Worm (Caenorhabditis elegans) whole organism, young adult: ENCODE data around the gene klp-6.
A peak's percentile ranks its signal among the peaks of the same experiment; 100 is the strongest.

Source experiments
- B0035.1 ChIP-seq: sonication (generic microtip); optimal IDR thresholded peaks from 2 replicates; lab custom pipeline; 2016; ENCODE audit warnings: missing genetic modification characterization, mild to moderate bottlenecking, missing compliant biosample characterization, missing genotype, missing genetic modification reagents
- C06A6.2 ChIP-seq: fragments of 200-800 bp; sonication (Bioruptor generic); conservative IDR thresholded peaks from 2 replicates; pipeline ENCODE4 v1.3.6; 2022; ENCODE audit warnings: missing genetic modification characterization, missing compliant biosample characterization
- F39B2.1 ChIP-seq: fragments of 200-800 bp; sonication (Bioruptor generic); IDR thresholded peaks from 2 replicates; pipeline ENCODE4 v1.3.6; 2022; ENCODE audit warnings: missing genetic modification reagents, missing genetic modification characterization, missing compliant biosample characterization
- F49E8.2 ChIP-seq: sonication (generic microtip); optimal IDR thresholded peaks from 3 replicates; lab custom pipeline; 2017; ENCODE audit warnings: missing genetic modification characterization, mild to moderate bottlenecking, missing compliant biosample characterization, antibody characterized with exemption, moderate library complexity; ENCODE audit not compliant: insufficient read depth
- F52B5.7 ChIP-seq: sonication (generic microtip); optimal IDR thresholded peaks from 2 replicates; lab custom pipeline; 2016; ENCODE audit warnings: mild to moderate bottlenecking, missing genetic modification characterization, missing compliant biosample characterization
- F57A8.1 ChIP-seq: fragments of 200-800 bp; sonication (Bioruptor generic); optimal IDR thresholded peaks from 2 replicates; lab custom pipeline; 2018; ENCODE audit warnings: mild to moderate bottlenecking, missing genetic modification characterization, moderate library complexity, missing compliant biosample characterization
- K12H6.12 ChIP-seq: fragments of 200-800 bp; sonication (Bioruptor generic); optimal IDR thresholded peaks from 2 replicates; lab custom pipeline; 2018; ENCODE audit warnings: mild to moderate bottlenecking, missing genetic modification characterization, missing compliant biosample characterization
- T07F8.4 ChIP-seq: sonication (generic microtip); optimal IDR thresholded peaks from 2 replicates; lab custom pipeline; 2016; ENCODE audit warnings: mild to moderate bottlenecking, missing genetic modification characterization, moderate library complexity, missing compliant biosample characterization
- aptf-3 ChIP-seq: fragments of 200-800 bp; sonication (Bioruptor generic); IDR thresholded peaks from 2 replicates; pipeline ENCODE4 v1.3.6; 2022; ENCODE audit warnings: missing genetic modification characterization, missing compliant biosample characterization
- attf-3 ChIP-seq: fragments of 200-800 bp; sonication (Bioruptor generic); conservative IDR thresholded peaks from 2 replicates; pipeline ENCODE4 v1.3.6; 2022; ENCODE audit warnings: missing genetic modification reagents, missing genetic modification characterization, missing compliant biosample characterization
- attf-5 ChIP-seq: fragments of 200-800 bp; sonication (Bioruptor generic); optimal IDR thresholded peaks from 2 replicates; lab custom pipeline; 2018; ENCODE audit warnings: mild to moderate bottlenecking, missing genetic modification characterization, missing compliant biosample characterization
- bed-1 ChIP-seq: fragments of 200-800 bp; sonication (Bioruptor generic); IDR thresholded peaks from 2 replicates; pipeline ENCODE4 v1.3.6; 2022; ENCODE audit warnings: missing genetic modification reagents, missing genetic modification characterization, missing compliant biosample characterization
- cebp-1 ChIP-seq, 2 experiments: fragments of 200-800 bp in 1 of 2; sonication (Bioruptor generic) in 1 of 2; sonication (generic microtip) in 1 of 2; IDR thresholded peaks in 1 of 2; optimal IDR thresholded peaks in 1 of 2; 2 replicates each; pipeline versions ENCODE4 v1.3.6 to Lab custom; 2017 to 2022; ENCODE audit warnings: missing compliant biosample characterization in 2 of 2, missing genetic modification characterization in 2 of 2, mild to moderate bottlenecking in 1 of 2, missing genetic modification reagents in 1 of 2, moderate library complexity in 1 of 2
- cebp-2 ChIP-seq: fragments of 200-800 bp; sonication (Bioruptor generic); IDR thresholded peaks from 2 replicates; pipeline ENCODE4 v1.3.6; 2022; ENCODE audit warnings: missing genetic modification characterization, missing compliant biosample characterization
- ceh-79 ChIP-seq: sonication (generic microtip); optimal IDR thresholded peaks from 2 replicates; lab custom pipeline; 2017; ENCODE audit warnings: mild to moderate bottlenecking, missing genetic modification characterization, missing compliant biosample characterization
- ceh-91 ChIP-seq: fragments of 200-800 bp; sonication (Bioruptor generic); IDR thresholded peaks from 2 replicates; pipeline ENCODE4 v1.3.6; 2022; ENCODE audit warnings: missing genetic modification reagents, missing genetic modification characterization, missing compliant biosample characterization
- dpff-1 ChIP-seq: sonication (generic microtip); optimal IDR thresholded peaks from 2 replicates; lab custom pipeline; 2017; ENCODE audit warnings: mild to moderate bottlenecking, missing genetic modification characterization, missing compliant biosample characterization
- efl-1 ChIP-seq: fragments of 150-350 bp; optimal IDR thresholded peaks from 2 replicates; lab custom pipeline; 2014; ENCODE audit warnings: missing biosample characterization, missing genetic modification reagents, missing genetic modification characterization
- ets-4 ChIP-seq: fragments of 200-800 bp; sonication (Bioruptor generic); optimal IDR thresholded peaks from 2 replicates; lab custom pipeline; 2018; ENCODE audit warnings: mild to moderate bottlenecking, missing genetic modification characterization, missing compliant biosample characterization
- fkh-3 ChIP-seq: sonication (generic microtip); optimal IDR thresholded peaks from 2 replicates; lab custom pipeline; 2016; ENCODE audit warnings: mild to moderate bottlenecking, missing genetic modification characterization, missing compliant biosample characterization
- him-1 ChIP-seq: sonication (generic microtip); optimal IDR thresholded peaks from 2 replicates; lab custom pipeline; 2016; ENCODE audit warnings: missing genotype, missing genetic modification reagents, missing genetic modification characterization, missing compliant biosample characterization
- hmg-20 ChIP-seq: fragments of 200-800 bp; sonication (Bioruptor generic); IDR thresholded peaks from 2 replicates; pipeline ENCODE4 v1.3.6; 2022; ENCODE audit warnings: missing genetic modification reagents, missing genetic modification characterization, missing compliant biosample characterization
- hsf-1 ChIP-seq: fragments of 200-800 bp; sonication (Bioruptor generic); IDR thresholded peaks from 2 replicates; pipeline ENCODE4 v1.3.6; 2022; ENCODE audit warnings: missing genetic modification reagents, missing genetic modification characterization, missing compliant biosample characterization
- lag-1 ChIP-seq: fragments of 200-800 bp; sonication (Bioruptor generic); IDR thresholded peaks from 2 replicates; pipeline ENCODE4 v1.3.6; 2022; ENCODE audit warnings: missing genetic modification reagents, missing genetic modification characterization, missing compliant biosample characterization
- lin-26 ChIP-seq: fragments of 200-800 bp; sonication (Bioruptor generic); IDR thresholded peaks from 2 replicates; pipeline ENCODE4 v1.3.6; 2022; ENCODE audit warnings: missing genetic modification reagents, missing genetic modification characterization, missing compliant biosample characterization
- lin-54 ChIP-seq: fragments of 200-800 bp; sonication (Bioruptor generic); optimal IDR thresholded peaks from 2 replicates; lab custom pipeline; 2018; ENCODE audit warnings: mild to moderate bottlenecking, missing genetic modification characterization, missing compliant biosample characterization
- lir-1 ChIP-seq: fragments of 200-800 bp; sonication (Bioruptor generic); conservative IDR thresholded peaks from 2 replicates; pipeline ENCODE4 v1.3.6; 2022; ENCODE audit warnings: missing genetic modification reagents, missing genetic modification characterization, missing compliant biosample characterization
- lsy-27 ChIP-seq: sonication (generic microtip); optimal IDR thresholded peaks from 2 replicates; lab custom pipeline; 2017; ENCODE audit warnings: missing genetic modification characterization, mild to moderate bottlenecking, missing compliant biosample characterization, antibody characterized with exemption, missing genotype, borderline replicate concordance; ENCODE audit not compliant: insufficient read depth
- madf-10 ChIP-seq: sonication (generic microtip); optimal IDR thresholded peaks from 2 replicates; lab custom pipeline; 2016; ENCODE audit warnings: mild to moderate bottlenecking, missing genetic modification characterization, missing compliant biosample characterization
- madf-3 ChIP-seq: fragments of 200-800 bp; sonication (Bioruptor generic); IDR thresholded peaks from 2 replicates; pipeline ENCODE4 v1.3.6; 2022; ENCODE audit warnings: missing genetic modification reagents, missing genetic modification characterization, missing compliant biosample characterization
- madf-8 ChIP-seq: fragments of 200-800 bp; sonication (Bioruptor generic); conservative IDR thresholded peaks from 2 replicates; pipeline ENCODE4 v1.3.6; 2022; ENCODE audit warnings: missing genetic modification reagents, missing genetic modification characterization, missing compliant biosample characterization
- mel-28 ChIP-seq: sonication (generic microtip); optimal IDR thresholded peaks from 2 replicates; lab custom pipeline; 2016; ENCODE audit warnings: borderline replicate concordance, mild to moderate bottlenecking, missing genetic modification characterization, missing compliant biosample characterization
- nfyb-1 ChIP-seq: fragments of 200-800 bp; sonication (Bioruptor generic); IDR thresholded peaks from 2 replicates; pipeline ENCODE4 v1.3.6; 2022; ENCODE audit warnings: missing genetic modification reagents, missing genetic modification characterization, missing compliant biosample characterization
- nhr-27 ChIP-seq: fragments of 200-800 bp; sonication (Bioruptor generic); optimal IDR thresholded peaks from 2 replicates; lab custom pipeline; 2018; ENCODE audit warnings: mild to moderate bottlenecking, missing genetic modification characterization, moderate library complexity, missing compliant biosample characterization
- pha-4 ChIP-seq: fragments of 150-350 bp; sonication (generic microtip); optimal IDR thresholded peaks from 2 replicates; lab custom pipeline; 2014; ENCODE audit warnings: missing biosample characterization, missing genetic modification reagents, missing genetic modification characterization
- rcor-1 ChIP-seq: fragments of 200-800 bp; sonication (Bioruptor generic); IDR thresholded peaks from 2 replicates; pipeline ENCODE4 v1.3.6; 2022; ENCODE audit warnings: missing genetic modification reagents, missing genetic modification characterization, missing compliant biosample characterization
- sdz-38 ChIP-seq: sonication (generic microtip); optimal IDR thresholded peaks from 2 replicates; lab custom pipeline; 2016; ENCODE audit warnings: missing genotype, missing genetic modification characterization, missing compliant biosample characterization
- sea-2 ChIP-seq: fragments of 200-800 bp; sonication (Bioruptor generic); IDR thresholded peaks from 2 replicates; pipeline ENCODE4 v1.3.6; 2022; ENCODE audit warnings: missing genetic modification characterization, missing compliant biosample characterization
- snpc-3.4 ChIP-seq: sonication (generic microtip); optimal IDR thresholded peaks from 2 replicates; lab custom pipeline; 2017; ENCODE audit warnings: missing genetic modification characterization, mild to moderate bottlenecking, missing compliant biosample characterization, antibody characterized with exemption, moderate library complexity, missing genotype, missing genetic modification reagents
- snpc-4 ChIP-seq, 5 experiments: fragments of 150-350 bp in 1 of 5; sonication (generic microtip) in 4 of 5; optimal IDR thresholded peaks; 2 replicates each; lab custom pipeline; 2014 to 2018; ENCODE audit warnings: missing genetic modification characterization in 5 of 5, missing biosample characterization in 3 of 5, antibody characterized with exemption in 2 of 5, mild to moderate bottlenecking in 2 of 5, missing compliant biosample characterization in 2 of 5, missing genotype in 2 of 5, moderate library complexity in 2 of 5, missing genetic modification reagents in 1 of 5
- somi-1 ChIP-seq: fragments of 200-800 bp; sonication (Bioruptor generic); optimal IDR thresholded peaks from 2 replicates; lab custom pipeline; 2018; ENCODE audit warnings: mild to moderate bottlenecking, missing genetic modification characterization, missing compliant biosample characterization
- sptf-2 ChIP-seq: fragments of 200-800 bp; sonication (Bioruptor generic); optimal IDR thresholded peaks from 2 replicates; lab custom pipeline; 2018; ENCODE audit warnings: mild to moderate bottlenecking, missing genetic modification characterization, missing compliant biosample characterization
- tbx-9 ChIP-seq: sonication (generic microtip); optimal IDR thresholded peaks from 2 replicates; lab custom pipeline; 2016; ENCODE audit warnings: borderline replicate concordance, missing genetic modification characterization, inconsistent platforms, missing compliant biosample characterization
- unc-130 ChIP-seq: sonication (generic microtip); optimal IDR thresholded peaks from 2 replicates; lab custom pipeline; 2016; ENCODE audit warnings: missing genetic modification reagents, missing genetic modification characterization, missing compliant biosample characterization
- unc-62 ChIP-seq: fragments of 150-350 bp; optimal IDR thresholded peaks from 2 replicates; lab custom pipeline; 2014; ENCODE audit warnings: missing biosample characterization, missing genetic modification reagents, missing genetic modification characterization
- xnd-1 ChIP-seq: sonication (generic microtip); optimal IDR thresholded peaks from 2 replicates; lab custom pipeline; 2016; ENCODE audit warnings: missing genotype, missing genetic modification reagents, missing genetic modification characterization, missing compliant biosample characterization
- ztf-28 ChIP-seq: fragments of 200-800 bp; sonication (Bioruptor generic); IDR thresholded peaks from 2 replicates; pipeline ENCODE4 v1.3.6; 2022; ENCODE audit warnings: missing genetic modification reagents, missing genetic modification characterization, missing compliant biosample characterization
- ztf-6 ChIP-seq: fragments of 200-800 bp; sonication (Bioruptor generic); IDR thresholded peaks from 2 replicates; pipeline ENCODE4 v1.3.6; 2022; ENCODE audit warnings: missing genetic modification reagents, missing genetic modification characterization, missing compliant biosample characterization

The klp-6 gene

ce11 chrIII:5078062-5078461 is 47.3 kb downstream of the klp-6 start (continued):
- TF ChIP-seq nhr-27 (no peak), lin-26 (GFP tag; lab: Robert Waterston, UW) (no peak), sptf-2 (no peak), aptf-3 (GFP tag; lab: Robert Waterston, UW) (no peak), bed-1 (GFP tag; lab: Robert Waterston, UW) (no peak), tbx-9 (tag; lab: Kevin White, UChicago) (no peak), snpc-4 (GFP tag; optimal IDR thresholded peaks at IDR 0.05; lab: Kevin White, UChicago) (no peak), snpc-4 (tag; optimal IDR thresholded peaks at IDR 0.05; lab: Kevin White, UChicago) (peak in 3 of 4 experiments; percentile 32 to 63 (median 51)), ztf-6 (GFP tag; lab: Robert Waterston, UW) (no peak), hsf-1 (GFP tag; lab: Robert Waterston, UW) (no peak), T07F8.4 (no peak), lag-1 (GFP tag; lab: Robert Waterston, UW) (no peak), madf-8 (GFP tag; lab: Robert Waterston, UW) (no peak), C06A6.2 (0 out of 2 replicates have a peak, but pooled peaks have one; percentile 31), B0035.1 (tag; lab: Kevin White, UChicago) (no peak), ceh-79 (tag; lab: Kevin White, UChicago) (no peak), nfyb-1 (GFP tag; lab: Robert Waterston, UW) (0 out of 2 replicates have a peak, but pooled peaks have one; percentile 42), mel-28 (tag; lab: Kevin White, UChicago) (no peak), lsy-27 (tag; lab: Kevin White, UChicago) (no peak), F39B2.1 (no peak), cebp-1 (GFP tag; IDR thresholded peaks at IDR 0.05; lab: Robert Waterston, UW) (peak; percentile 33; the same call in 1 of the 2 replicates), cebp-1 (tag; optimal IDR thresholded peaks at IDR 0.05; lab: Kevin White, UChicago) (peak; percentile 61), attf-3 (no peak), ets-4 (GFP tag; lab: Kevin White, UChicago) (no peak), lir-1 (GFP tag; lab: Robert Waterston, UW) (no peak), attf-5 (GFP tag; lab: Kevin White, UChicago) (peak; percentile 45), xnd-1 (tag; lab: Kevin White, UChicago) (no peak), pha-4 (tag; lab: Kevin White, UChicago) (peak; percentile 78), efl-1 (no peak), dpff-1 (no peak), somi-1 (GFP tag; lab: Kevin White, UChicago) (peak; percentile 85), lin-54 (GFP tag; lab: Kevin White, UChicago) (no peak), unc-62 (GFP tag; lab: Kevin White, UChicago) (no peak), sdz-38 (tag; lab: Kevin White, UChicago) (no peak), K12H6.12 (tag; lab: Kevin White, UChicago) (peak; percentile 20), ceh-91 (GFP tag; lab: Robert Waterston, UW) (no peak), F52B5.7 (tag; lab: Kevin White, UChicago) (no peak), fkh-3 (no peak), unc-130 (GFP tag; lab: Kevin White, UChicago) (no peak), madf-10 (tag; lab: Kevin White, UChicago) (no peak), hmg-20 (GFP tag; lab: Robert Waterston, UW) (no peak), rcor-1 (no peak), F49E8.2 (no peak), him-1 (tag; lab: Kevin White, UChicago) (no peak), snpc-3.4 (no peak), cebp-2 (GFP tag; lab: Robert Waterston, UW) (no peak), ztf-28 (no peak), F57A8.1 (GFP tag; lab: Kevin White, UChicago) (no peak), madf-3 (GFP tag; lab: Robert Waterston, UW) (no peak), sea-2 (GFP tag; lab: Robert Waterston, UW) (no peak)
